Worm (Caenorhabditis elegans) whole organism, L1 larva: ENCODE results near the gene F10C2.4.

Experiments
- C16A3.4 ChIP-seq: fragments of 150-350 bp; optimal IDR thresholded peaks from 2 replicates; lab custom pipeline; 2014; ENCODE audit warnings: missing biosample characterization, missing genetic modification characterization
- C34B4.2 ChIP-seq: sonication (generic microtip); optimal IDR thresholded peaks from 2 replicates; lab custom pipeline; 2017; ENCODE audit warnings: mild to moderate bottlenecking, missing genetic modification characterization, missing compliant biosample characterization
- aly-2 ChIP-seq: fragments of 150-350 bp; optimal IDR thresholded peaks from 2 replicates; lab custom pipeline; 2014; ENCODE audit warnings: missing biosample characterization, missing genetic modification characterization
- blmp-1 ChIP-seq: fragments of 150-350 bp; optimal IDR thresholded peaks from 2 replicates; lab custom pipeline; 2014; ENCODE audit warnings: missing biosample characterization, missing genetic modification characterization
- ceh-63 ChIP-seq: fragments of 200-800 bp; sonication (Bioruptor generic); optimal IDR thresholded peaks from 2 replicates; lab custom pipeline; 2018; ENCODE audit warnings: mild to moderate bottlenecking, missing genetic modification characterization, missing compliant biosample characterization
- ceh-8 ChIP-seq: fragments of 200-800 bp; sonication (Bioruptor generic); optimal IDR thresholded peaks from 2 replicates; lab custom pipeline; 2018; ENCODE audit warnings: mild to moderate bottlenecking, missing genetic modification characterization, moderate library complexity, missing compliant biosample characterization
- ceh-82 ChIP-seq, 3 experiments: fragments of 150-350 bp in 1 of 3; sonication (generic microtip) in 2 of 3; optimal IDR thresholded peaks; 2 replicates each; lab custom pipeline; 2014 to 2017; ENCODE audit warnings: missing biosample characterization in 3 of 3, missing genetic modification characterization in 3 of 3
- ceh-88 ChIP-seq: fragments of 200-800 bp; sonication (Bioruptor generic); IDR thresholded peaks from 2 replicates; pipeline ENCODE4 v1.3.6; 2022; ENCODE audit warnings: missing genetic modification characterization, missing compliant biosample characterization
- dpl-1 ChIP-seq, 3 experiments: fragments of 150-350 bp in 2 of 3; sonication (generic microtip) in 1 of 3; optimal IDR thresholded peaks; 2 replicates each; lab custom pipeline; 2014 to 2017; ENCODE audit warnings: missing biosample characterization in 3 of 3, missing genetic modification characterization in 3 of 3, missing genetic modification reagents in 3 of 3
- dsc-1 ChIP-seq: sonication (generic microtip); optimal IDR thresholded peaks from 2 replicates; lab custom pipeline; 2016; ENCODE audit warnings: mild to moderate bottlenecking, missing genetic modification characterization, missing compliant biosample characterization
- efl-1 ChIP-seq, 4 experiments: fragments of 150-350 bp; optimal IDR thresholded peaks in 3 of 4; peaks in 1 of 4; 1 replicate in 1 of 4; 2 replicates in 3 of 4; lab custom pipeline; 2014; ENCODE audit warnings: missing biosample characterization in 2 of 4, missing genetic modification characterization in 2 of 4, missing genetic modification reagents in 2 of 4
- egl-13 ChIP-seq: sonication (generic microtip); optimal IDR thresholded peaks from 2 replicates; lab custom pipeline; 2016; ENCODE audit warnings: missing genotype, missing genetic modification reagents, missing genetic modification characterization, missing compliant biosample characterization
- fkh-10 ChIP-seq: sonication (generic microtip); optimal IDR thresholded peaks from 2 replicates; lab custom pipeline; 2017; ENCODE audit warnings: missing biosample characterization, missing genetic modification reagents, missing genetic modification characterization
- fkh-8 ChIP-seq: sonication (generic microtip); optimal IDR thresholded peaks from 2 replicates; lab custom pipeline; 2016; ENCODE audit warnings: mild to moderate bottlenecking, missing genetic modification characterization, missing compliant biosample characterization
- fos-1 ChIP-seq: fragments of 150-350 bp; optimal IDR thresholded peaks from 2 replicates; lab custom pipeline; 2014; ENCODE audit warnings: missing biosample characterization, missing genetic modification characterization
- grh-1 ChIP-seq: fragments of 200-800 bp; sonication (Bioruptor generic); IDR thresholded peaks from 2 replicates; pipeline ENCODE4 v1.3.6; 2022; ENCODE audit warnings: missing genetic modification reagents, missing genetic modification characterization, missing compliant biosample characterization
- hlh-4 ChIP-seq: sonication (generic microtip); optimal IDR thresholded peaks from 2 replicates; lab custom pipeline; 2016; ENCODE audit warnings: mild to moderate bottlenecking, missing genetic modification characterization, missing compliant biosample characterization
- hpl-2 ChIP-seq: fragments of 150-350 bp; optimal IDR thresholded peaks from 2 replicates; lab custom pipeline; 2014; ENCODE audit warnings: missing biosample characterization, missing genetic modification reagents, missing genetic modification characterization
- irx-1 ChIP-seq: sonication (generic microtip); optimal IDR thresholded peaks from 2 replicates; lab custom pipeline; 2016; ENCODE audit warnings: missing genetic modification characterization, missing compliant biosample characterization
- isw-1 ChIP-seq: fragments of 200-800 bp; sonication (Bioruptor generic); IDR thresholded peaks from 2 replicates; pipeline ENCODE4 v1.3.6; 2022; ENCODE audit warnings: missing genetic modification characterization, missing compliant biosample characterization
- jun-1 ChIP-seq: fragments of 150-350 bp; optimal IDR thresholded peaks from 2 replicates; lab custom pipeline; 2014; ENCODE audit warnings: missing biosample characterization, missing genetic modification reagents, missing genetic modification characterization
- lin-14 ChIP-seq: fragments of 200-800 bp; sonication (Bioruptor generic); optimal IDR thresholded peaks from 2 replicates; lab custom pipeline; 2018; ENCODE audit warnings: mild to moderate bottlenecking, missing genetic modification characterization, moderate library complexity, missing compliant biosample characterization
- lin-15B ChIP-seq: fragments of 150-350 bp; sonication (generic microtip); optimal IDR thresholded peaks from 3 replicates; lab custom pipeline; 2014; ENCODE audit warnings: missing biosample characterization, missing genetic modification characterization
- lin-35 ChIP-seq, 2 experiments: fragments of 150-350 bp; optimal IDR thresholded peaks; 2 replicates each; lab custom pipeline; 2014; ENCODE audit warnings: missing biosample characterization in 2 of 2, missing genetic modification characterization in 2 of 2, missing genetic modification reagents in 2 of 2
- lin-39 ChIP-seq: fragments of 150-350 bp; optimal IDR thresholded peaks from 2 replicates; lab custom pipeline; 2014; ENCODE audit warnings: missing biosample characterization, missing genetic modification reagents, missing genetic modification characterization
- lsy-2 ChIP-seq, 2 experiments: fragments of 150-350 bp; optimal IDR thresholded peaks; 2 replicates each; lab custom pipeline; 2014; ENCODE audit warnings: missing biosample characterization in 2 of 2, missing genetic modification characterization in 2 of 2
- mab-9 ChIP-seq: fragments of 200-800 bp; sonication (Bioruptor generic); IDR thresholded peaks from 2 replicates; pipeline ENCODE4 v1.3.6; 2022; ENCODE audit warnings: missing genetic modification reagents, missing genetic modification characterization, missing compliant biosample characterization
- mdl-1 ChIP-seq, 2 experiments: fragments of 150-350 bp; optimal IDR thresholded peaks; 2 replicates each; lab custom pipeline; 2014 to 2017; ENCODE audit warnings: missing biosample characterization in 2 of 2, missing genetic modification characterization in 2 of 2, inconsistent platforms in 1 of 2
- mep-1 ChIP-seq: fragments of 150-350 bp; optimal IDR thresholded peaks from 2 replicates; lab custom pipeline; 2014; ENCODE audit warnings: missing biosample characterization, missing genetic modification characterization
- nhr-12 ChIP-seq: sonication (generic microtip); optimal IDR thresholded peaks from 2 replicates; lab custom pipeline; 2017; ENCODE audit warnings: missing biosample characterization, missing genetic modification characterization
- nhr-19 ChIP-seq: fragments of 200-800 bp; sonication (Bioruptor generic); conservative IDR thresholded peaks from 2 replicates; pipeline ENCODE4 v1.3.6; 2022; ENCODE audit warnings: missing genetic modification characterization, missing compliant biosample characterization
- nhr-20 ChIP-seq: sonication (generic microtip); optimal IDR thresholded peaks from 2 replicates; lab custom pipeline; 2016; ENCODE audit warnings: mild to moderate bottlenecking, missing genetic modification characterization, missing compliant biosample characterization
- nhr-28 ChIP-seq: fragments of 150-350 bp; optimal IDR thresholded peaks from 2 replicates; lab custom pipeline; 2014; ENCODE audit warnings: missing biosample characterization, missing genetic modification characterization
- nhr-47 ChIP-seq: sonication (generic microtip); optimal IDR thresholded peaks from 2 replicates; lab custom pipeline; 2016; ENCODE audit warnings: mild to moderate bottlenecking, missing genetic modification characterization, moderate library complexity, missing compliant biosample characterization
- nhr-71 ChIP-seq: sonication (generic microtip); optimal IDR thresholded peaks from 2 replicates; lab custom pipeline; 2016; ENCODE audit warnings: mild to moderate bottlenecking, missing genetic modification characterization, moderate library complexity, missing compliant biosample characterization
- nhr-76 ChIP-seq: sonication (generic microtip); optimal IDR thresholded peaks from 2 replicates; lab custom pipeline; 2017; ENCODE audit warnings: missing biosample characterization, missing genetic modification characterization
- pag-3 ChIP-seq: sonication (generic microtip); optimal IDR thresholded peaks from 2 replicates; lab custom pipeline; 2017; ENCODE audit warnings: missing genetic modification characterization, mild to moderate bottlenecking, missing compliant biosample characterization, antibody characterized with exemption, borderline replicate concordance; ENCODE audit not compliant: insufficient read depth
- pax-3 ChIP-seq: fragments of 200-800 bp; sonication (Bioruptor generic); optimal IDR thresholded peaks from 2 replicates; lab custom pipeline; 2018; ENCODE audit warnings: mild to moderate bottlenecking, missing genetic modification characterization, moderate library complexity, missing compliant biosample characterization
- rnt-1 ChIP-seq: sonication (generic microtip); optimal IDR thresholded peaks from 2 replicates; lab custom pipeline; 2016; ENCODE audit warnings: mild to moderate bottlenecking, missing genetic modification characterization, moderate library complexity, missing compliant biosample characterization
- skn-1 ChIP-seq: fragments of 150-350 bp; optimal IDR thresholded peaks from 2 replicates; lab custom pipeline; 2014; ENCODE audit warnings: missing biosample characterization, missing genetic modification characterization
- snpc-4 ChIP-seq: fragments of 150-350 bp; optimal IDR thresholded peaks from 2 replicates; lab custom pipeline; 2014; ENCODE audit warnings: missing biosample characterization, missing genetic modification characterization
- sup-37 ChIP-seq: fragments of 200-800 bp; sonication (Bioruptor generic); optimal IDR thresholded peaks from 2 replicates; lab custom pipeline; 2018; ENCODE audit warnings: mild to moderate bottlenecking, missing genetic modification characterization, missing compliant biosample characterization
- swsn-7 ChIP-seq: sonication (generic microtip); optimal IDR thresholded peaks from 2 replicates; lab custom pipeline; 2016; ENCODE audit warnings: missing genetic modification characterization, missing compliant biosample characterization
- tbx-2 ChIP-seq: sonication (generic microtip); optimal IDR thresholded peaks from 2 replicates; lab custom pipeline; 2016; ENCODE audit warnings: missing genetic modification characterization, missing compliant biosample characterization
- unc-86 ChIP-seq: sonication (generic microtip); optimal IDR thresholded peaks from 2 replicates; lab custom pipeline; 2016; ENCODE audit warnings: missing genetic modification characterization, missing compliant biosample characterization
- zip-4 ChIP-seq: fragments of 200-800 bp; sonication (Bioruptor generic); optimal IDR thresholded peaks from 2 replicates; lab custom pipeline; 2018; ENCODE audit warnings: mild to moderate bottlenecking, missing genetic modification characterization, moderate library complexity, missing compliant biosample characterization
- ztf-11 ChIP-seq, 2 experiments: sonication (generic microtip); optimal IDR thresholded peaks; 2 replicates each; lab custom pipeline; 2016 to 2017; ENCODE audit warnings: missing genetic modification characterization in 2 of 2, missing biosample characterization in 1 of 2, missing compliant biosample characterization in 1 of 2

Gene F10C2.4

DNA sequence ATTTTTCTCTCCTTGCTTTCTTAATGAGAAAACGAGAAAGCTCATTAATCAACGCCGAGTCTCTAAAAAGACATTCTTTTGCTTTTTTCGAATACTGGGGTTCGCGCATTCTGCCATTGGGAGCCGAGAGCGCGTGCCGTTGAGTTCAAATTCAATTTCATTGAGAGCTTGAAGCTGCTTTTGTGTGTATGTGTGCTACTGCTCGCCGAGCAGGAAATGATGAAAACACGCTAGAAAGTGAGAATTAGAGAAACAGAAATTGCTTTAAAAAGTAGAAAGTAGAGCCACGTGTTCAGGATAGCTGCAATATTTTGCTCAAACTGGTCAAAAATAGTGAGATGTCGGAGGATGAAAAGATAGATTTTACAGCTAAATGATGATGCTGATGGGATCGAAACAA, 15.7 kb upstream of the F10C2.4 start (continued):
- TF ChIP-seq hpl-2 (GFP tag; lab: Kevin White, UChicago) (no peak), irx-1 (tag; lab: Kevin White, UChicago) (no peak), fos-1 (no peak), lin-39 (tag; lab: Kevin White, UChicago) (no peak), fkh-10 (GFP tag; lab: Kevin White, UChicago) (peak; percentile 85), efl-1 (optimal IDR thresholded peaks at IDR 0.05; lab: Kevin White, UChicago) (no peak), efl-1 (GFP tag; optimal IDR thresholded peaks at IDR 0.05 in 1 of 2; lab: Kevin White, UChicago) (peak in 1 of 2 experiments; percentile 77), ceh-63 (no peak), fkh-8 (tag; lab: Kevin White, UChicago) (peak; percentile 64), C34B4.2 (tag; lab: Kevin White, UChicago) (no peak), sup-37 (GFP tag; lab: Kevin White, UChicago) (no peak), dsc-1 (tag; lab: Kevin White, UChicago) (no peak), pag-3 (tag; lab: Kevin White, UChicago) (no peak), grh-1 (GFP tag; lab: Robert Waterston, UW) (no peak), C16A3.4 (tag; lab: Kevin White, UChicago) (no peak), nhr-12 (tag; lab: Kevin White, UChicago) (no peak), mab-9 (no peak), swsn-7 (tag; lab: Kevin White, UChicago) (peak; percentile 10), hlh-4 (tag; lab: Kevin White, UChicago) (no peak), pax-3 (tag; lab: Kevin White, UChicago) (peak; percentile 15), mep-1 (tag; lab: Kevin White, UChicago) (peak; percentile 45), nhr-76 (tag; lab: Kevin White, UChicago) (no peak), zip-4 (no peak), mdl-1 (tag; optimal IDR thresholded peaks at IDR 0.05; lab: Kevin White, UChicago) (no peak), lin-35 (GFP tag; optimal IDR thresholded peaks at IDR 0.05; lab: Kevin White, UChicago) (no peak), nhr-20 (tag; lab: Kevin White, UChicago) (no peak), rnt-1 (tag; lab: Kevin White, UChicago) (peak; percentile 15)

- TF ChIP-seq fkh-10 (GFP tag; lab: Kevin White, UChicago) (peak; percentile 93), lin-35 (GFP tag; optimal IDR thresholded peaks at IDR 0.05; lab: Kevin White, UChicago) (peak in 1 of 2 experiments; percentile 40), egl-13 (tag; lab: Kevin White, UChicago) (peak; percentile 50), ceh-82 (tag; optimal IDR thresholded peaks at IDR 0.05; lab: Kevin White, UChicago) (peak; percentile 5 to 67 (median 25)), nhr-28 (tag; lab: Kevin White, UChicago) (no peak), isw-1 (peak; percentile 25), ceh-8 (no peak), dpl-1 (GFP tag; optimal IDR thresholded peaks at IDR 0.05; lab: Kevin White, UChicago) (peak in 1 of 3 experiments; percentile 23), lin-14 (GFP tag; lab: Kevin White, UChicago) (peak; percentile 92), nhr-20 (tag; lab: Kevin White, UChicago) (peak; percentile 22), C16A3.4 (tag; lab: Kevin White, UChicago) (peak; percentile 29), nhr-19 (GFP tag; lab: Robert Waterston, UW) (0 out of 2 replicates have a peak, but pooled peaks have one; percentile 12), unc-86 (tag; lab: Kevin White, UChicago) (peak; percentile 38), ceh-88 (GFP tag; lab: Robert Waterston, UW) (no peak), nhr-71 (peak; percentile 70), mep-1 (tag; lab: Kevin White, UChicago) (peak; percentile 71), efl-1 (optimal IDR thresholded peaks at IDR 0.05; lab: Kevin White, UChicago) (peak; percentile 15 to 38), efl-1 (GFP tag; optimal IDR thresholded peaks at IDR 0.05 in 1 of 2; lab: Kevin White, UChicago) (no peak), jun-1 (tag; lab: Kevin White, UChicago) (no peak), aly-2 (no peak), blmp-1 (no peak), skn-1 (no peak), lsy-2 (tag; optimal IDR thresholded peaks at IDR 0.05; lab: Kevin White, UChicago) (peak in 1 of 2 experiments; percentile 44), pax-3 (tag; lab: Kevin White, UChicago) (peak; percentile 41), ztf-11 (tag; optimal IDR thresholded peaks at IDR 0.05; lab: Kevin White, UChicago) (no peak), tbx-2 (peak; percentile 52), snpc-4 (tag; lab: Kevin White, UChicago) (peak; percentile 17), rnt-1 (tag; lab: Kevin White, UChicago) (no peak), nhr-47 (tag; lab: Kevin White, UChicago) (peak; percentile 46), irx-1 (tag; lab: Kevin White, UChicago) (peak; percentile 4), dsc-1 (tag; lab: Kevin White, UChicago) (peak; percentile 49), lin-15B (tag; lab: Kevin White, UChicago) (no peak), fkh-8 (tag; lab: Kevin White, UChicago) (peak; percentile 87), swsn-7 (tag; lab: Kevin White, UChicago) (peak; percentile 47)
Observed at ce11 chrV:12026878-12027477, 14.4 kb upstream of the F10C2.4 start.
